Worm (Caenorhabditis elegans): ENCODE data around the gene rsd-2.

rsd-2 gene

DNA sequence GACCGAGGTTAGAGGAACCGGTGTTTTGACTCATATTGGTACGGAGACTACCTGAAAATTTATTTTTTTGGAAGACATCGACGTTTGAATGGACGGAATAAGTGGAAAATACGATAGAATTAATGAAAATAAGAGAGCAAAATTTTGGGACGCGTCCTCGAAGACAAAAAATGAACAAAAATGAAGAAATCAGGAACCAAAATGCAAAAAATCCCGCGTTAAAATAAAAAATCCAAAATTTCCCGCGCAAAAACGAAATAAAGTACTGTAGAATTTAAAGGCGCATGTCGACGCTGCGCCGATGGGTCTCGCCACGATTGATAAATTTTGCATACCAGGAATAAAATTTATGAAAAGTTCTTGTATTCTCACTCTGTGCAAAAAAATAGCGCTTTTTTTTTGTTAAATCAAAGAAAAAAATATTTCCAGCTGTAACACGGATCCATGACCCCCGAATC lies 27.9 kb downstream of the rsd-2 start, which contains the start of gene puf-3:
Gene puf-3, minus strand, starts transcription at position 51 of the 458 bp plus-strand sequence.
- TF ChIP-seq tab-1 (GFP tag; IDR thresholded peaks at IDR 0.05) (no peak), med-1 (GFP tag; optimal IDR thresholded peaks at IDR 0.05; ENCODE audit: insufficient read depth) (no peak), flt-1 (GFP tag; IDR thresholded peaks at IDR 0.05) (no peak), cog-1 (tag; optimal IDR thresholded peaks at IDR 0.05) (no peak), T22C8.4 (GFP tag; IDR thresholded peaks at IDR 0.05) (no peak), ref-1 (GFP tag; conservative IDR thresholded peaks at IDR 0.05) (no peak), ztf-29 (GFP tag; IDR thresholded peaks at IDR 0.05) (no peak), ztf-23 (GFP tag; IDR thresholded peaks at IDR 0.05) (no peak), klf-2 (GFP tag; conservative IDR thresholded peaks at IDR 0.05) (no peak)

- TF ChIP-seq med-1 (GFP tag; optimal IDR thresholded peaks at IDR 0.05; ENCODE audit: insufficient read depth) (no peak), tab-1 (GFP tag; IDR thresholded peaks at IDR 0.05) (no peak), klf-2 (GFP tag; conservative IDR thresholded peaks at IDR 0.05) (no peak), cog-1 (tag; optimal IDR thresholded peaks at IDR 0.05) (no peak), ztf-23 (GFP tag; IDR thresholded peaks at IDR 0.05) (no peak), T22C8.4 (GFP tag; IDR thresholded peaks at IDR 0.05) (no peak)
These were observed 30.0 kb downstream of the rsd-2 start for ce11 chrIV:13510049-13510448.

- no peak for TF ChIP-seq ref-1 (GFP tag; conservative IDR thresholded peaks at IDR 0.05)
- no peak for TF ChIP-seq klf-2 (GFP tag; conservative IDR thresholded peaks at IDR 0.05)
- TF ChIP-seq cog-1 (tag; optimal IDR thresholded peaks at IDR 0.05) = no peak
- no peak for TF ChIP-seq ztf-29 (GFP tag; IDR thresholded peaks at IDR 0.05)
- TF ChIP-seq med-1 (GFP tag; optimal IDR thresholded peaks at IDR 0.05; ENCODE audit: insufficient read depth) = no peak
- TF ChIP-seq ztf-23 (GFP tag; IDR thresholded peaks at IDR 0.05) = no peak
- TF ChIP-seq T22C8.4 (GFP tag; IDR thresholded peaks at IDR 0.05) = no peak
- TF ChIP-seq flt-1 (GFP tag; IDR thresholded peaks at IDR 0.05) = no peak
These were observed 31.1 kb downstream of the rsd-2 start, which contains the start of gene afmd-2 for ce11 chrIV:13508924-13509323. afmd-2 (plus strand) TSS chrIV:13509224.

ce11 chrIV:13505662-13506061 lies 34.4 kb downstream of the rsd-2 start, which contains the start of gene nlp-17:
nlp-17 (minus strand) TSS chrIV:13505762.
- TF ChIP-seq klf-2 (GFP tag; conservative IDR thresholded peaks at IDR 0.05) = no peak
- TF ChIP-seq ztf-23 (GFP tag; IDR thresholded peaks at IDR 0.05) = no peak
- TF ChIP-seq T22C8.4 (GFP tag; IDR thresholded peaks at IDR 0.05) = no peak
- TF ChIP-seq flt-1 (GFP tag; IDR thresholded peaks at IDR 0.05) = no peak
- TF ChIP-seq ztf-29 (GFP tag; IDR thresholded peaks at IDR 0.05) = no peak
- no peak for TF ChIP-seq ref-1 (GFP tag; conservative IDR thresholded peaks at IDR 0.05)
- TF ChIP-seq tab-1 (GFP tag; IDR thresholded peaks at IDR 0.05) = no peak
- no peak for TF ChIP-seq cog-1 (tag; optimal IDR thresholded peaks at IDR 0.05)
- TF ChIP-seq med-1 (GFP tag; optimal IDR thresholded peaks at IDR 0.05; ENCODE audit: insufficient read depth) = no peak

- TF ChIP-seq T22C8.4 (GFP tag; IDR thresholded peaks at IDR 0.05) (no peak), ztf-23 (GFP tag; IDR thresholded peaks at IDR 0.05) (no peak), ztf-29 (GFP tag; IDR thresholded peaks at IDR 0.05) (no peak), cog-1 (tag; optimal IDR thresholded peaks at IDR 0.05) (no peak), med-1 (GFP tag; optimal IDR thresholded peaks at IDR 0.05; ENCODE audit: insufficient read depth) (no peak)
These were observed 34.9 kb downstream of the rsd-2 start, which contains the start of gene seld-1 for ce11 chrIV:13505144-13505543. seld-1 (plus strand) TSS chrIV:13505444.

DNA sequence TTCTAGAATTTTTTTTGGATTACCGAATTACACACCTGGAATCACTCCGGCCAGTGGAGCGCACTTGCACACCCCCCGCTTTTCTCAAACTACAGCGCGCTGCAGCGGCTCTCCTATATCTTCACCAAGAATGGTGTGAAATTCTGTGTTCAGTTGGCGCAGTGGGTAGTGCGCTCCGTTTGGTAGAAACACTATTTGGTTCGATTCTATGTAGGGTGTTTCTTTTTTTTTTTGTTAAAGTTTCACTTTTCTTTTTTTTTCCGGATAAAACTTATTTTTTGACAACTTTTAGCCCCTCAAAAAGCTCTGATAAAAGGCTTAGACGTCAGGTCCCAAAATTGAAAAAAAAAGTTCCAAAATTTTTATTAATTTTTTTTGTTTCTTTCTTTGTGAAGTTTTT lies 36.0 kb downstream of the rsd-2 start:
- 0 out of 2 replicates have a peak, but pooled peaks have one; percentile 53 for TF ChIP-seq tab-1 (GFP tag; IDR thresholded peaks at IDR 0.05)
- TF ChIP-seq ref-1 (GFP tag; conservative IDR thresholded peaks at IDR 0.05) = 0 out of 2 replicates have a peak, but pooled peaks have one; percentile 17
- peak; percentile 67 for TF ChIP-seq flt-1 (GFP tag; IDR thresholded peaks at IDR 0.05)
- 0 out of 2 replicates have a peak, but pooled peaks have one; percentile 37 for TF ChIP-seq ztf-23 (GFP tag; IDR thresholded peaks at IDR 0.05)
- peak; percentile 66 for TF ChIP-seq T22C8.4 (GFP tag; IDR thresholded peaks at IDR 0.05)

ce11 chrIV:13502806-13503363 lies 37.2 kb downstream of the rsd-2 start, which contains the start of gene tbc-9:
tbc-9 (minus strand) TSS chrIV:13502856.
- TF ChIP-seq ztf-29 (GFP tag; IDR thresholded peaks at IDR 0.05) (no peak), cog-1 (tag; optimal IDR thresholded peaks at IDR 0.05) (no peak), med-1 (GFP tag; optimal IDR thresholded peaks at IDR 0.05; ENCODE audit: insufficient read depth) (no peak), klf-2 (GFP tag; conservative IDR thresholded peaks at IDR 0.05) (no peak), ref-1 (GFP tag; conservative IDR thresholded peaks at IDR 0.05) (no peak), ztf-23 (GFP tag; IDR thresholded peaks at IDR 0.05) (no peak), tab-1 (GFP tag; IDR thresholded peaks at IDR 0.05) (no peak), flt-1 (GFP tag; IDR thresholded peaks at IDR 0.05) (no peak), T22C8.4 (GFP tag; IDR thresholded peaks at IDR 0.05) (no peak; the same call in 1 of the 2 replicates)

ce11 chrIV:13493719-13494118 lies 46.3 kb downstream of the rsd-2 start:
- TF ChIP-seq ztf-23 (GFP tag; IDR thresholded peaks at IDR 0.05) = no peak
- TF ChIP-seq ref-1 (GFP tag; conservative IDR thresholded peaks at IDR 0.05) = no peak
- no peak for TF ChIP-seq T22C8.4 (GFP tag; IDR thresholded peaks at IDR 0.05)
- TF ChIP-seq med-1 (GFP tag; optimal IDR thresholded peaks at IDR 0.05; ENCODE audit: insufficient read depth) = no peak
- no peak for TF ChIP-seq klf-2 (GFP tag; conservative IDR thresholded peaks at IDR 0.05)
- TF ChIP-seq ztf-29 (GFP tag; IDR thresholded peaks at IDR 0.05) = no peak
- TF ChIP-seq tab-1 (GFP tag; IDR thresholded peaks at IDR 0.05) = no peak
- TF ChIP-seq cog-1 (tag; optimal IDR thresholded peaks at IDR 0.05) = no peak
- no peak for TF ChIP-seq flt-1 (GFP tag; IDR thresholded peaks at IDR 0.05)

DNA sequence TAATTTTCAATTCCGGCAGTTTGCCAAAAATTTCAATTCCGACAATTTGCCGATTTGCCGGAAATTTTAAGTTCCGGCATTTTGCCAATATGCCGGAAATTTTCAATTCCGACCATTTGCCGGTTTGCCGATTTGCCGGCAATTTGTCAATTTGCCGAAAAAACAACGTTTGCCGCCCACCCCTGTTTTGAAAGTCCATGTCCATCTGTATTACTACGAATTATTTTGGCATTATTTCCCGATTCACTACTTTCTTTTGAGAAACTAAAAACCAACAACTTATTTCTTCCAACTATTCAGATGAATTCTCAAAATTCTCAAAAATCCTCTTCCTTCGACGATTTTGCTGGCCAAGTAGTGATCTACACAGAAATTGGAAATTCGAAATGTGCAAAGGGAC lies 47.8 kb downstream of the rsd-2 start, which contains the start of gene Y45F10A.7:
Gene Y45F10A.7, plus strand, starts transcription at position 301 of the 400 bp plus-strand sequence.
- no peak for TF ChIP-seq T22C8.4 (GFP tag; IDR thresholded peaks at IDR 0.05)
- TF ChIP-seq ztf-29 (GFP tag; IDR thresholded peaks at IDR 0.05) = no peak
- TF ChIP-seq ref-1 (GFP tag; conservative IDR thresholded peaks at IDR 0.05) = no peak
- TF ChIP-seq cog-1 (tag; optimal IDR thresholded peaks at IDR 0.05) = no peak
- no peak for TF ChIP-seq ztf-23 (GFP tag; IDR thresholded peaks at IDR 0.05)
- TF ChIP-seq flt-1 (GFP tag; IDR thresholded peaks at IDR 0.05) = no peak
- TF ChIP-seq med-1 (GFP tag; optimal IDR thresholded peaks at IDR 0.05; ENCODE audit: insufficient read depth) = no peak
- no peak for TF ChIP-seq klf-2 (GFP tag; conservative IDR thresholded peaks at IDR 0.05)
- TF ChIP-seq tab-1 (GFP tag; IDR thresholded peaks at IDR 0.05) = no peak
